Worm (Caenorhabditis elegans): ENCODE data around the gene fbxc-33.

Gene fbxc-33

ce11 chrII:938549-938948 is 25.1 kb downstream of the fbxc-33 start, which contains the start of gene R07C3.3:
R07C3.3 (plus strand) TSS chrII:938849.
- no peak for TF ChIP-seq nhr-90 (tag; optimal IDR thresholded peaks at IDR 0.05; ENCODE audit: poor library complexity)

- TF ChIP-seq xbp-1 (tag; optimal IDR thresholded peaks at IDR 0.05) (no peak), rnt-1 (tag; optimal IDR thresholded peaks at IDR 0.05) (no peak), efl-3 (GFP tag; optimal IDR thresholded peaks at IDR 0.05) (no peak), snu-23 (GFP tag; optimal IDR thresholded peaks at IDR 0.05) (no peak), nhr-76 (tag; optimal IDR thresholded peaks at IDR 0.05) (no peak), nhr-11 (tag; optimal IDR thresholded peaks at IDR 0.05) (no peak), pqm-1 (tag; optimal IDR thresholded peaks at IDR 0.05) (no peak), unc-98 (GFP tag; IDR thresholded peaks at IDR 0.05) (no peak), ceh-63 (GFP tag; optimal IDR thresholded peaks at IDR 0.05) (no peak), nhr-85 (tag) (peak; percentile 67), egl-27 (tag; optimal IDR thresholded peaks at IDR 0.05) (no peak), lin-35 (GFP tag; optimal IDR thresholded peaks at IDR 0.05) (peak in 1 of 2 experiments; percentile 42), aha-1 (tag; optimal IDR thresholded peaks at IDR 0.05) (no peak), tbx-2 (tag; optimal IDR thresholded peaks at IDR 0.05) (no peak), elt-3 (tag; optimal IDR thresholded peaks at IDR 0.05) (no peak), mdl-1 (tag; optimal IDR thresholded peaks at IDR 0.05) (peak in 1 of 2 experiments; percentile 5), efl-1 (optimal IDR thresholded peaks at IDR 0.05) (no peak), efl-1 (GFP tag; optimal IDR thresholded peaks at IDR 0.05 in 1 of 2) (peak in 1 of 2 experiments; percentile 86), vab-15 (tag; optimal IDR thresholded peaks at IDR 0.05) (no peak)
These were observed 27.3 kb downstream of the fbxc-33 start, which contains the start of gene fbxc-36 for ce11 chrII:940779-941178. fbxc-36 (plus strand) TSS chrII:940983.

ce11 chrII:943773-944172 is 30.3 kb downstream of the fbxc-33 start, which contains the start of gene clec-43:
clec-43 (plus strand) TSS chrII:944066.
- no peak for TF ChIP-seq ceh-63 (GFP tag; optimal IDR thresholded peaks at IDR 0.05)
- no peak for TF ChIP-seq sup-37 (GFP tag; optimal IDR thresholded peaks at IDR 0.05)
- TF ChIP-seq elt-2 (tag; optimal IDR thresholded peaks at IDR 0.05), result peak; percentile 94
- TF ChIP-seq lin-35 (GFP tag; optimal IDR thresholded peaks at IDR 0.05), result peak in 1 of 2 experiments; percentile 20
- TF ChIP-seq nhr-28 (tag; optimal IDR thresholded peaks at IDR 0.05), result no peak
- TF ChIP-seq zag-1 (tag; optimal IDR thresholded peaks at IDR 0.05), result no peak
- peak; percentile 15 for TF ChIP-seq pqm-1 (tag; optimal IDR thresholded peaks at IDR 0.05)

- TF ChIP-seq C34B4.2 (tag; optimal IDR thresholded peaks at IDR 0.05), result no peak
- no peak for TF ChIP-seq jun-1 (tag; optimal IDR thresholded peaks at IDR 0.05)
- TF ChIP-seq nhr-77 (tag; optimal IDR thresholded peaks at IDR 0.05), result no peak
- no peak for TF ChIP-seq ceh-82 (tag; optimal IDR thresholded peaks at IDR 0.05)
- TF ChIP-seq nhr-84 (tag; optimal IDR thresholded peaks at IDR 0.05), result no peak
- TF ChIP-seq F16B12.6 (tag; optimal IDR thresholded peaks at IDR 0.05), result no peak
These were observed 34.6 kb downstream of the fbxc-33 start, which contains the start of gene fbxc-32 for ce11 chrII:948091-948490. fbxc-32 (minus strand) TSS chrII:948191.

ce11 chrII:950374-950773 is 36.9 kb downstream of the fbxc-33 start:
- TF ChIP-seq mdl-1 (tag; optimal IDR thresholded peaks at IDR 0.05), result no peak
- TF ChIP-seq nhr-77 (tag; optimal IDR thresholded peaks at IDR 0.05), result no peak
- no peak for TF ChIP-seq nhr-76 (tag; optimal IDR thresholded peaks at IDR 0.05)
- no peak for TF ChIP-seq nhr-19 (GFP tag; conservative IDR thresholded peaks at IDR 0.05)
- TF ChIP-seq unc-86 (tag; optimal IDR thresholded peaks at IDR 0.05), result peak; percentile 21
- TF ChIP-seq nhr-12 (tag; optimal IDR thresholded peaks at IDR 0.05), result no peak
- no peak for TF ChIP-seq rnt-1 (tag; optimal IDR thresholded peaks at IDR 0.05)
- no peak for TF ChIP-seq ztf-11 (tag; optimal IDR thresholded peaks at IDR 0.05)
- no peak for TF ChIP-seq unc-30 (tag; optimal IDR thresholded peaks at IDR 0.05)
- TF ChIP-seq vab-15 (tag; optimal IDR thresholded peaks at IDR 0.05), result no peak
- TF ChIP-seq ceh-82 (tag; optimal IDR thresholded peaks at IDR 0.05), result peak in 2 of 3 experiments; percentile 19 to 45
- no peak for TF ChIP-seq C34B4.2 (tag; optimal IDR thresholded peaks at IDR 0.05)
- no peak for TF ChIP-seq lin-15B (tag; optimal IDR thresholded peaks at IDR 0.05)
- TF ChIP-seq dpl-1 (GFP tag; optimal IDR thresholded peaks at IDR 0.05), result peak in 1 of 3 experiments; percentile 17
- TF ChIP-seq C16A3.4 (tag; optimal IDR thresholded peaks at IDR 0.05), result no peak
- TF ChIP-seq egl-27 (tag; optimal IDR thresholded peaks at IDR 0.05), result no peak
- peak; percentile 48 for TF ChIP-seq zip-4 (GFP tag; optimal IDR thresholded peaks at IDR 0.05)
- TF ChIP-seq ceh-8 (GFP tag; optimal IDR thresholded peaks at IDR 0.05), result no peak
- no peak for TF ChIP-seq xbp-1 (tag; optimal IDR thresholded peaks at IDR 0.05)
- TF ChIP-seq lin-14 (GFP tag; optimal IDR thresholded peaks at IDR 0.05), result peak; percentile 56
- no peak for TF ChIP-seq ces-1 (GFP tag; optimal IDR thresholded peaks at IDR 0.05)
- TF ChIP-seq fkh-8 (tag; optimal IDR thresholded peaks at IDR 0.05), result peak; percentile 52
- no peak for TF ChIP-seq unc-98 (GFP tag; IDR thresholded peaks at IDR 0.05)
- TF ChIP-seq tlp-1 (tag; optimal IDR thresholded peaks at IDR 0.05), result no peak
- TF ChIP-seq zag-1 (tag; optimal IDR thresholded peaks at IDR 0.05), result no peak
- no peak for TF ChIP-seq sox-4 (tag; optimal IDR thresholded peaks at IDR 0.05)
